Fruit fly (Drosophila melanogaster): Measurements from ENCODE around the gene CG3793.

- no peak for TF ChIP-seq stc (GFP tag; IDR thresholded peaks at IDR 0.05)
- no peak for TF ChIP-seq bbx (GFP tag; IDR thresholded peaks at IDR 0.05; ENCODE audit: partially characterized antibody)
- TF ChIP-seq NfI (GFP tag; optimal IDR thresholded peaks at IDR 0.05), result no peak
- TF ChIP-seq grn (GFP tag; optimal IDR thresholded peaks at IDR 0.05), result no peak
- TF ChIP-seq Hey (tag; optimal IDR thresholded peaks at IDR 0.05), result no peak
Measured at dm6 chr2L:15749313-15749712, 14.7 kb upstream of the CG3793 start.

Measured in whole organism, embryonic.